Worm (Caenorhabditis elegans) whole organism, late embryonic: ENCODE data around the gene F15D4.6.

Experiments used
- C08G9.2 ChIP-seq: sonication (generic microtip); optimal IDR thresholded peaks from 2 replicates; lab custom pipeline; 2016; ENCODE audit warnings: mild to moderate bottlenecking, missing genetic modification characterization, moderate library complexity, missing compliant biosample characterization
- K09A11.1 ChIP-seq: sonication (generic microtip); optimal IDR thresholded peaks from 2 replicates; lab custom pipeline; 2017; ENCODE audit warnings: antibody characterized with exemption, mild to moderate bottlenecking, missing genetic modification characterization, missing compliant biosample characterization; ENCODE audit not compliant: insufficient read depth
- lin-11 ChIP-seq: fragments of 200-800 bp; sonication (Bioruptor generic); optimal IDR thresholded peaks from 2 replicates; lab custom pipeline; 2018; ENCODE audit warnings: mild to moderate bottlenecking, missing genetic modification characterization, missing compliant biosample characterization
- tbx-2 ChIP-seq: sonication (generic microtip); optimal IDR thresholded peaks from 2 replicates; lab custom pipeline; 2016; ENCODE audit warnings: missing genetic modification characterization, missing compliant biosample characterization
- unc-86 ChIP-seq: sonication (generic microtip); optimal IDR thresholded peaks from 2 replicates; lab custom pipeline; 2016; ENCODE audit warnings: missing genetic modification characterization, missing compliant biosample characterization

DNA sequence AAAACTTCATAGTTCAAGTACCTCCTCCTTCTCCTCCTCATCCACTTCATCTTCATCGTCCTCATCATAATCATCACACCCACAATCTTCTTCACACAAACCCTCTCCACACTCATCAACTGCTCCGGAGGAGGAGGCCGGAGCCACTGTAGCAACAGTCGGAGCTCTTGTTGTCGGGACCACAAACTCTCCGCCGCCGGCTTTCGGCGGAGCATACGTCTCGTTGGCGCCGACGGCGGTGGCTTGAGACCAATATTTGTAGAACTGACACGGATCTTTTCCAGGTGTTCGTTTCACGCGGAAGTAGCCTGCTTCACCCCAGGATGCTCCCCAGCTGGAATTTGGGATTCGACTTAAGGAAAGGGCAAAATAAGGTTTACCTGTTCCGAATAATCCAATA is 9.4 kb upstream of the F15D4.6 start:
- TF ChIP-seq lin-11, result no peak
- TF ChIP-seq unc-86 (tag; lab: Kevin White, UChicago), result no peak
- TF ChIP-seq K09A11.1 (tag; lab: Kevin White, UChicago), result no peak
- no peak for TF ChIP-seq tbx-2 (tag; lab: Kevin White, UChicago)
- TF ChIP-seq C08G9.2 (tag; lab: Kevin White, UChicago), result no peak
